Worm (Caenorhabditis elegans) whole organism, midembryonic: ENCODE data around the gene col-130.

ENCODE experiments used
- klf-2 ChIP-seq: fragments of 200-800 bp; sonication (Bioruptor generic); conservative IDR thresholded peaks from 2 replicates; pipeline ENCODE4 v1.3.6; 2022; ENCODE audit warnings: missing genetic modification reagents, missing genetic modification characterization, missing compliant biosample characterization
- ztf-23 ChIP-seq: fragments of 200-800 bp; sonication (Bioruptor generic); IDR thresholded peaks from 2 replicates; pipeline ENCODE4 v1.3.6; 2022; ENCODE audit warnings: missing genetic modification reagents, missing genetic modification characterization, missing compliant biosample characterization
- ztf-29 ChIP-seq: fragments of 200-800 bp; sonication (Bioruptor generic); IDR thresholded peaks from 2 replicates; pipeline ENCODE4 v1.3.6; 2022; ENCODE audit warnings: missing genetic modification reagents, missing genetic modification characterization, missing compliant biosample characterization

- TF ChIP-seq klf-2 (GFP tag; lab: Robert Waterston, UW), result no peak
- no peak for TF ChIP-seq ztf-23 (GFP tag; lab: Robert Waterston, UW)
- TF ChIP-seq ztf-29, result no peak
Measured at ce11 chrIV:12408625-12409024, 19.7 kb downstream of the col-130 start, which contains the start of gene dsb-1.
